Worm (Caenorhabditis elegans) whole organism, L4 larva: ENCODE results near the gene T06F4.1.

ENCODE experiments used
- D1046.2 ChIP-seq: fragments of 200-800 bp; sonication (Bioruptor generic); IDR thresholded peaks from 2 replicates; pipeline ENCODE4 v1.3.6; 2022; ENCODE audit warnings: missing genetic modification characterization, missing compliant biosample characterization
- F26F4.8 ChIP-seq: fragments of 200-800 bp; sonication (Bioruptor generic); conservative IDR thresholded peaks from 2 replicates; pipeline ENCODE4 v1.3.6; 2022; ENCODE audit warnings: missing genetic modification characterization, missing compliant biosample characterization
- T20F7.1 ChIP-seq: fragments of 200-800 bp; sonication (Bioruptor generic); optimal IDR thresholded peaks from 2 replicates; lab custom pipeline; 2018; ENCODE audit warnings: mild to moderate bottlenecking, missing genetic modification characterization, missing compliant biosample characterization
- Y105C5A.15 ChIP-seq: fragments of 200-800 bp; sonication (Bioruptor generic); IDR thresholded peaks from 2 replicates; pipeline ENCODE4 v1.3.6; 2022; ENCODE audit warnings: missing genetic modification characterization, missing compliant biosample characterization
- Y5F2A.4 ChIP-seq: fragments of 200-800 bp; sonication (Bioruptor generic); optimal IDR thresholded peaks from 2 replicates; lab custom pipeline; 2018; ENCODE audit warnings: mild to moderate bottlenecking, missing genetic modification characterization, missing compliant biosample characterization
- Y75B8A.6 ChIP-seq: fragments of 200-800 bp; sonication (Bioruptor generic); IDR thresholded peaks from 2 replicates; pipeline ENCODE4 v1.3.6; 2022; ENCODE audit warnings: missing genetic modification reagents, missing genetic modification characterization, missing compliant biosample characterization
- ZK546.5 ChIP-seq, 2 experiments: sonication (generic microtip); optimal IDR thresholded peaks; 2 replicates each; lab custom pipeline; 2017; ENCODE audit warnings: missing biosample characterization in 2 of 2, missing genetic modification characterization in 2 of 2
- aha-1 ChIP-seq: fragments of 150-350 bp; peaks from one replicate; lab custom pipeline; 2014; ENCODE audit warnings: missing biosample characterization, missing genetic modification characterization
- ama-1 ChIP-seq: fragments of 150-350 bp; optimal IDR thresholded peaks from 2 replicates; lab custom pipeline; 2014; ENCODE audit warnings: inconsistent platforms, mixed read lengths
- ceh-20 ChIP-seq: fragments of 200-800 bp; sonication (Bioruptor generic); IDR thresholded peaks from 2 replicates; pipeline ENCODE4 v1.3.6; 2022; ENCODE audit warnings: missing genetic modification reagents, missing genetic modification characterization, missing compliant biosample characterization
- daf-16 ChIP-seq, 3 experiments: sonication (generic microtip); optimal IDR thresholded peaks; 2 replicates each; lab custom pipeline; 2016 to 2017; ENCODE audit warnings: missing genetic modification characterization in 3 of 3, missing genetic modification reagents in 3 of 3, mild to moderate bottlenecking in 2 of 3, missing compliant biosample characterization in 2 of 3, missing biosample characterization in 1 of 3, moderate library complexity in 1 of 3
- duxl-1 ChIP-seq: sonication (generic microtip); optimal IDR thresholded peaks from 2 replicates; lab custom pipeline; 2016; ENCODE audit warnings: mild to moderate bottlenecking, missing genetic modification characterization, moderate library complexity, missing compliant biosample characterization; ENCODE audit not compliant: poor library complexity
- egl-27 ChIP-seq: sonication (generic microtip); optimal IDR thresholded peaks from 3 replicates; lab custom pipeline; 2017; ENCODE audit warnings: missing biosample characterization, missing genetic modification reagents, missing genetic modification characterization
- gei-8 ChIP-seq: fragments of 200-800 bp; sonication (Bioruptor generic); optimal IDR thresholded peaks from 2 replicates; lab custom pipeline; 2018; ENCODE audit warnings: mild to moderate bottlenecking, missing genetic modification characterization, missing compliant biosample characterization
- hlh-11 ChIP-seq: fragments of 200-800 bp; sonication (Bioruptor generic); optimal IDR thresholded peaks from 2 replicates; lab custom pipeline; 2018; ENCODE audit warnings: mild to moderate bottlenecking, missing genetic modification characterization, missing compliant biosample characterization
- hlh-30 ChIP-seq: sonication (generic microtip); optimal IDR thresholded peaks from 2 replicates; lab custom pipeline; 2017; ENCODE audit warnings: antibody characterized with exemption, mild to moderate bottlenecking, missing genetic modification characterization, missing compliant biosample characterization; ENCODE audit not compliant: insufficient read depth
- lim-7 ChIP-seq: fragments of 200-800 bp; sonication (Bioruptor generic); IDR thresholded peaks from 2 replicates; pipeline ENCODE4 v1.3.6; 2022; ENCODE audit warnings: missing genetic modification characterization, missing compliant biosample characterization
- mdt-29 ChIP-seq: fragments of 200-800 bp; sonication (Bioruptor generic); IDR thresholded peaks from 2 replicates; pipeline ENCODE4 v1.3.6; 2022; ENCODE audit warnings: missing genetic modification reagents, missing genetic modification characterization, missing compliant biosample characterization
- mxl-3 ChIP-seq: fragments of 200-800 bp; sonication (Bioruptor generic); optimal IDR thresholded peaks from 2 replicates; lab custom pipeline; 2018; ENCODE audit warnings: mild to moderate bottlenecking, missing genetic modification characterization, missing compliant biosample characterization
- nhr-28 ChIP-seq: fragments of 150-350 bp; optimal IDR thresholded peaks from 2 replicates; lab custom pipeline; 2014; ENCODE audit warnings: missing biosample characterization, missing genetic modification characterization
- nhr-41 ChIP-seq: fragments of 200-800 bp; sonication (Bioruptor generic); IDR thresholded peaks from 2 replicates; pipeline ENCODE4 v1.3.6; 2022; ENCODE audit warnings: missing genetic modification reagents, missing genetic modification characterization, missing compliant biosample characterization
- nhr-42 ChIP-seq: fragments of 200-800 bp; sonication (Bioruptor generic); IDR thresholded peaks from 2 replicates; pipeline ENCODE4 v1.3.6; 2022; ENCODE audit warnings: missing genetic modification characterization, missing compliant biosample characterization
- pha-4 ChIP-seq, 2 experiments: fragments of 150-350 bp in 1 of 2; fragments of 200-800 bp in 1 of 2; sonication (Bioruptor generic) in 1 of 2; IDR thresholded peaks in 1 of 2; optimal IDR thresholded peaks in 1 of 2; 2 replicates each; pipeline versions ENCODE4 v1.3.6 to Lab custom; 2014 to 2022; ENCODE audit warnings: missing genetic modification characterization in 2 of 2, missing genetic modification reagents in 2 of 2, missing biosample characterization in 1 of 2, missing compliant biosample characterization in 1 of 2
- skn-1 ChIP-seq: fragments of 150-350 bp; optimal IDR thresholded peaks from 2 replicates; lab custom pipeline; 2014; ENCODE audit warnings: missing biosample characterization, missing genetic modification characterization
- snpc-1.2 ChIP-seq: fragments of 200-800 bp; sonication (Bioruptor generic); IDR thresholded peaks from 2 replicates; pipeline ENCODE4 v1.3.6; 2022; ENCODE audit warnings: missing genetic modification reagents, missing genetic modification characterization, missing compliant biosample characterization
- snpc-4 ChIP-seq: fragments of 150-350 bp; optimal IDR thresholded peaks from 2 replicates; lab custom pipeline; 2014; ENCODE audit warnings: missing biosample characterization, missing genetic modification characterization
- unc-130 ChIP-seq: sonication (generic microtip); optimal IDR thresholded peaks from 2 replicates; lab custom pipeline; 2016; ENCODE audit warnings: missing genetic modification reagents, missing genetic modification characterization, missing compliant biosample characterization
- unc-62 ChIP-seq, 3 experiments: fragments of 150-350 bp in 1 of 3; sonication (generic microtip); optimal IDR thresholded peaks in 2 of 3; peaks in 1 of 3; 1 replicate in 1 of 3; 2 replicates in 2 of 3; lab custom pipeline; 2014 to 2017; ENCODE audit warnings: missing biosample characterization in 3 of 3, missing genetic modification characterization in 3 of 3, missing genetic modification reagents in 3 of 3, missing genotype in 1 of 3
- ztf-11 ChIP-seq: fragments of 150-350 bp; optimal IDR thresholded peaks from 2 replicates; lab custom pipeline; 2014; ENCODE audit warnings: missing biosample characterization, missing genetic modification characterization
- ztf-7 ChIP-seq: fragments of 150-350 bp; optimal IDR thresholded peaks from 2 replicates; lab custom pipeline; 2014; ENCODE audit warnings: missing biosample characterization, missing genetic modification characterization

The T06F4.1 gene

ce11 chrX:4111416-4111815, 32.3 kb upstream of the T06F4.1 start, which contains the start of gene F09F9.2:
F09F9.2 (minus strand) TSS chrX:4111440.
- peak; percentile 33 for TF ChIP-seq hlh-11 (tag; lab: Kevin White, UChicago)
- TF ChIP-seq mxl-3 (GFP tag; lab: Kevin White, UChicago): peak; percentile 37
- TF ChIP-seq nhr-41 (GFP tag; lab: Robert Waterston, UW): no peak
- TF ChIP-seq ceh-20: no peak
- TF ChIP-seq ztf-11: no peak
- TF ChIP-seq T20F7.1: no peak
- TF ChIP-seq unc-130 (GFP tag; lab: Kevin White, UChicago): no peak
- TF ChIP-seq pha-4 (GFP tag; IDR thresholded peaks at IDR 0.05; lab: Robert Waterston, UW): no peak
- no peak for TF ChIP-seq pha-4 (tag; optimal IDR thresholded peaks at IDR 0.05; lab: Kevin White, UChicago)

ce11 chrX:4109970-4110369, 30.8 kb upstream of the T06F4.1 start:
- TF ChIP-seq F26F4.8 (GFP tag; lab: Robert Waterston, UW) (no peak), unc-62 (GFP tag; optimal IDR thresholded peaks at IDR 0.05 in 1 of 2; lab: Kevin White, UChicago) (peak in 1 of 2 experiments; percentile 72), unc-62 (tag; optimal IDR thresholded peaks at IDR 0.05; lab: Kevin White, UChicago) (no peak), nhr-28 (tag; lab: Kevin White, UChicago) (peak; percentile 15), ZK546.5 (tag; optimal IDR thresholded peaks at IDR 0.05; lab: Kevin White, UChicago) (no peak), gei-8 (GFP tag; lab: Kevin White, UChicago) (no peak), hlh-11 (tag; lab: Kevin White, UChicago) (peak; percentile 31), daf-16 (GFP tag; optimal IDR thresholded peaks at IDR 0.05; lab: Kevin White, UChicago) (no peak), daf-16 (tag; optimal IDR thresholded peaks at IDR 0.05; lab: Kevin White, UChicago) (no peak), hlh-30 (tag; lab: Kevin White, UChicago) (peak; percentile 5), aha-1 (tag; lab: Kevin White, UChicago) (peak; percentile 57)

ce11 chrX:4106896-4107505, 27.8 kb upstream of the T06F4.1 start, which contains the start of gene R02E4.2:
R02E4.2 (plus strand) TSS chrX:4107455.
- no peak for TF ChIP-seq egl-27
- peak in 1 of 2 experiments; percentile 67 for TF ChIP-seq unc-62 (GFP tag; optimal IDR thresholded peaks at IDR 0.05 in 1 of 2; lab: Kevin White, UChicago)
- TF ChIP-seq unc-62 (tag; optimal IDR thresholded peaks at IDR 0.05; lab: Kevin White, UChicago): no peak
- TF ChIP-seq ama-1 (lab: Kevin White, UChicago): no peak
- TF ChIP-seq pha-4 (GFP tag; IDR thresholded peaks at IDR 0.05; lab: Robert Waterston, UW): no peak
- no peak for TF ChIP-seq pha-4 (tag; optimal IDR thresholded peaks at IDR 0.05; lab: Kevin White, UChicago)
- TF ChIP-seq duxl-1 (tag; lab: Kevin White, UChicago): no peak
- TF ChIP-seq nhr-28 (tag; lab: Kevin White, UChicago): no peak

ce11 chrX:4104435-4104834, 25.3 kb upstream of the T06F4.1 start, which contains the start of gene R02E4.1:
R02E4.1 (minus strand) TSS chrX:4104535.
- TF ChIP-seq T20F7.1 (no peak), nhr-42 (GFP tag; lab: Robert Waterston, UW) (no peak), ZK546.5 (tag; optimal IDR thresholded peaks at IDR 0.05; lab: Kevin White, UChicago) (no peak), ztf-7 (tag; lab: Kevin White, UChicago) (no peak), D1046.2 (no peak), lim-7 (GFP tag; lab: Robert Waterston, UW) (no peak), Y75B8A.6 (GFP tag; lab: Robert Waterston, UW) (no peak), Y5F2A.4 (GFP tag; lab: Kevin White, UChicago) (no peak), mdt-29 (GFP tag; lab: Robert Waterston, UW) (no peak), skn-1 (tag; lab: Kevin White, UChicago) (no peak), mxl-3 (GFP tag; lab: Kevin White, UChicago) (no peak)

- TF ChIP-seq Y105C5A.15 (GFP tag; lab: Robert Waterston, UW) (no peak), snpc-1.2 (GFP tag; lab: Robert Waterston, UW) (0 out of 2 replicates have a peak, but pooled peaks have one; percentile 36), snpc-4 (tag; lab: Kevin White, UChicago) (peak; percentile 45)
These were observed 23.9 kb upstream of the T06F4.1 start for ce11 chrX:4103071-4103470.
